Worm (Caenorhabditis elegans) whole organism, L2 larva: ENCODE results near the gene C08B6.8.

Source experiments
- C34F6.9 ChIP-seq: fragments of 150-350 bp; optimal IDR thresholded peaks from 2 replicates; lab custom pipeline; 2014; ENCODE audit warnings: missing biosample characterization, missing genetic modification characterization
- F13H6.1 ChIP-seq: sonication (generic microtip); optimal IDR thresholded peaks from 2 replicates; lab custom pipeline; 2016; ENCODE audit warnings: missing genetic modification characterization, missing compliant biosample characterization
- R02D3.7 ChIP-seq: fragments of 150-350 bp; optimal IDR thresholded peaks from 2 replicates; lab custom pipeline; 2014; ENCODE audit warnings: missing biosample characterization, missing genetic modification characterization
- Y55F3AM.14 ChIP-seq: fragments of 200-800 bp; sonication (Bioruptor generic); optimal IDR thresholded peaks from 2 replicates; lab custom pipeline; 2018; ENCODE audit warnings: mild to moderate bottlenecking, missing genetic modification characterization, missing compliant biosample characterization
- ZK546.5 ChIP-seq: sonication (generic microtip); optimal IDR thresholded peaks from 2 replicates; lab custom pipeline; 2017; ENCODE audit warnings: missing biosample characterization, missing genetic modification characterization
- alr-1 ChIP-seq: fragments of 150-350 bp; optimal IDR thresholded peaks from 2 replicates; lab custom pipeline; 2014; ENCODE audit warnings: missing biosample characterization, missing genetic modification characterization
- aly-2 ChIP-seq: fragments of 150-350 bp; optimal IDR thresholded peaks from 2 replicates; lab custom pipeline; 2014; ENCODE audit warnings: missing biosample characterization, missing genetic modification characterization
- ama-1 ChIP-seq: fragments of 150-350 bp; optimal IDR thresholded peaks from 2 replicates; lab custom pipeline; 2018; ENCODE audit warnings: inconsistent platforms
- blmp-1 ChIP-seq: sonication (generic microtip); optimal IDR thresholded peaks from 2 replicates; lab custom pipeline; 2017; ENCODE audit warnings: missing genetic modification characterization, mild to moderate bottlenecking, missing compliant biosample characterization, antibody characterized with exemption, moderate library complexity; ENCODE audit not compliant: insufficient read depth
- ceh-16 ChIP-seq: fragments of 150-350 bp; optimal IDR thresholded peaks from 2 replicates; lab custom pipeline; 2014; ENCODE audit warnings: missing biosample characterization, missing genetic modification characterization
- ceh-82 ChIP-seq: fragments of 150-350 bp; optimal IDR thresholded peaks from 2 replicates; lab custom pipeline; 2014; ENCODE audit warnings: missing biosample characterization, missing genetic modification characterization
- crh-2 ChIP-seq: sonication (generic microtip); optimal IDR thresholded peaks from 2 replicates; lab custom pipeline; 2017; ENCODE audit warnings: missing biosample characterization, missing genetic modification characterization
- dmd-4 ChIP-seq: sonication (generic microtip); optimal IDR thresholded peaks from 2 replicates; lab custom pipeline; 2017; ENCODE audit warnings: missing biosample characterization, missing genetic modification characterization
- egl-27 ChIP-seq: sonication (generic microtip); optimal IDR thresholded peaks from 3 replicates; lab custom pipeline; 2017; ENCODE audit warnings: missing biosample characterization, missing genetic modification reagents, missing genetic modification characterization
- elt-1 ChIP-seq: fragments of 150-350 bp; optimal IDR thresholded peaks from 2 replicates; lab custom pipeline; 2014; ENCODE audit warnings: missing biosample characterization, missing genetic modification characterization
- elt-3 ChIP-seq: sonication (generic microtip); optimal IDR thresholded peaks from 2 replicates; lab custom pipeline; 2017; ENCODE audit warnings: missing biosample characterization, missing genetic modification characterization
- fos-1 ChIP-seq: fragments of 150-350 bp; optimal IDR thresholded peaks from 2 replicates; lab custom pipeline; 2014; ENCODE audit warnings: missing biosample characterization, missing genetic modification characterization
- gmeb-1 ChIP-seq: fragments of 150-350 bp; optimal IDR thresholded peaks from 2 replicates; lab custom pipeline; 2014; ENCODE audit warnings: missing biosample characterization, missing genetic modification characterization
- lin-11 ChIP-seq: fragments of 150-350 bp; sonication (generic microtip); optimal IDR thresholded peaks from 2 replicates; lab custom pipeline; 2014; ENCODE audit warnings: missing biosample characterization, missing genetic modification characterization, inconsistent platforms, mixed read lengths
- lin-13 ChIP-seq: fragments of 150-350 bp; optimal IDR thresholded peaks from 2 replicates; lab custom pipeline; 2014; ENCODE audit warnings: missing biosample characterization, missing genetic modification reagents, missing genetic modification characterization
- lin-39 ChIP-seq: fragments of 150-350 bp; optimal IDR thresholded peaks from 2 replicates; lab custom pipeline; 2014; ENCODE audit warnings: missing biosample characterization, missing genetic modification reagents, missing genetic modification characterization
- lsy-2 ChIP-seq, 2 experiments: fragments of 150-350 bp in 1 of 2; sonication (generic microtip) in 1 of 2; optimal IDR thresholded peaks; 2 replicates each; lab custom pipeline; 2014 to 2017; ENCODE audit warnings: missing biosample characterization in 2 of 2, missing genetic modification characterization in 2 of 2
- mab-5 ChIP-seq: fragments of 150-350 bp; optimal IDR thresholded peaks from 2 replicates; lab custom pipeline; 2014; ENCODE audit warnings: missing biosample characterization, missing genetic modification characterization
- mbf-1 ChIP-seq: sonication (generic microtip); optimal IDR thresholded peaks from 2 replicates; lab custom pipeline; 2017; ENCODE audit warnings: missing biosample characterization, missing genetic modification characterization
- mdl-1 ChIP-seq, 2 experiments: fragments of 150-350 bp in 1 of 2; sonication (generic microtip) in 1 of 2; optimal IDR thresholded peaks; 2 replicates each; lab custom pipeline; 2017; ENCODE audit warnings: missing biosample characterization in 2 of 2, missing genetic modification characterization in 2 of 2
- nhr-10 ChIP-seq: sonication (generic microtip); optimal IDR thresholded peaks from 2 replicates; lab custom pipeline; 2017; ENCODE audit warnings: missing biosample characterization, missing genetic modification characterization
- nhr-11 ChIP-seq: fragments of 150-350 bp; optimal IDR thresholded peaks from 2 replicates; lab custom pipeline; 2014; ENCODE audit warnings: missing biosample characterization, missing genetic modification characterization
- nhr-12 ChIP-seq: fragments of 150-350 bp; optimal IDR thresholded peaks from 2 replicates; lab custom pipeline; 2014; ENCODE audit warnings: missing biosample characterization, missing genetic modification characterization
- nhr-129 ChIP-seq: fragments of 150-350 bp; optimal IDR thresholded peaks from 2 replicates; lab custom pipeline; 2014; ENCODE audit warnings: missing biosample characterization, missing genetic modification characterization
- nhr-21 ChIP-seq: fragments of 150-350 bp; optimal IDR thresholded peaks from 2 replicates; lab custom pipeline; 2014; ENCODE audit warnings: missing biosample characterization, missing genetic modification characterization
- nhr-23 ChIP-seq: fragments of 150-350 bp; optimal IDR thresholded peaks from 2 replicates; lab custom pipeline; 2014; ENCODE audit warnings: missing biosample characterization, missing genetic modification reagents, missing genetic modification characterization
- nhr-237 ChIP-seq: fragments of 150-350 bp; optimal IDR thresholded peaks from 2 replicates; lab custom pipeline; 2014; ENCODE audit warnings: missing biosample characterization, missing genetic modification characterization
- nhr-25 ChIP-seq: fragments of 150-350 bp; sonication (generic microtip); optimal IDR thresholded peaks from 3 replicates; lab custom pipeline; 2014; ENCODE audit warnings: missing biosample characterization, missing genetic modification characterization
- nhr-6 ChIP-seq: fragments of 150-350 bp; optimal IDR thresholded peaks from 2 replicates; lab custom pipeline; 2014; ENCODE audit warnings: missing biosample characterization, missing genetic modification characterization
- nhr-77 ChIP-seq: fragments of 150-350 bp; optimal IDR thresholded peaks from 2 replicates; lab custom pipeline; 2014; ENCODE audit warnings: missing biosample characterization, missing genetic modification characterization
- peb-1 ChIP-seq: fragments of 150-350 bp; optimal IDR thresholded peaks from 2 replicates; lab custom pipeline; 2014; ENCODE audit warnings: missing biosample characterization, missing genetic modification characterization
- sem-4 ChIP-seq: fragments of 150-350 bp; optimal IDR thresholded peaks from 2 replicates; lab custom pipeline; 2014; ENCODE audit warnings: missing biosample characterization, missing genetic modification reagents, missing genetic modification characterization
- skn-1 ChIP-seq: sonication (generic microtip); optimal IDR thresholded peaks from 2 replicates; lab custom pipeline; 2017; ENCODE audit warnings: missing biosample characterization, missing genetic modification characterization
- sma-3 ChIP-seq: sonication (generic microtip); optimal IDR thresholded peaks from 2 replicates; lab custom pipeline; 2016; ENCODE audit warnings: missing genetic modification reagents, missing genetic modification characterization, missing compliant biosample characterization
- sma-9 ChIP-seq, 2 experiments: fragments of 150-350 bp in 1 of 2; sonication (generic microtip) in 1 of 2; optimal IDR thresholded peaks; 2 replicates each; lab custom pipeline; 2014 to 2016; ENCODE audit warnings: missing genetic modification characterization in 2 of 2, mild to moderate bottlenecking in 1 of 2, missing biosample characterization in 1 of 2, missing compliant biosample characterization in 1 of 2, missing genetic modification reagents in 1 of 2, moderate library complexity in 1 of 2
- snpc-4 ChIP-seq: fragments of 150-350 bp; optimal IDR thresholded peaks from 2 replicates; lab custom pipeline; 2014; ENCODE audit warnings: missing biosample characterization, missing genetic modification characterization
- unc-39 ChIP-seq: fragments of 150-350 bp; optimal IDR thresholded peaks from 2 replicates; lab custom pipeline; 2014; ENCODE audit warnings: missing biosample characterization, missing genetic modification characterization
- unc-55 ChIP-seq: fragments of 150-350 bp; sonication (generic microtip); optimal IDR thresholded peaks from 3 replicates; lab custom pipeline; 2014; ENCODE audit warnings: missing biosample characterization, missing genetic modification reagents, missing genetic modification characterization
- unc-62 ChIP-seq: fragments of 150-350 bp; optimal IDR thresholded peaks from 2 replicates; lab custom pipeline; 2014; ENCODE audit warnings: missing biosample characterization, missing genetic modification reagents, missing genetic modification characterization
- zag-1 ChIP-seq: fragments of 150-350 bp; optimal IDR thresholded peaks from 2 replicates; lab custom pipeline; 2014; ENCODE audit warnings: missing biosample characterization, missing genetic modification characterization
- ztf-1 ChIP-seq: fragments of 200-800 bp; sonication (Bioruptor generic); conservative IDR thresholded peaks from 2 replicates; pipeline ENCODE4 v1.3.6; 2022; ENCODE audit warnings: missing genetic modification characterization, missing compliant biosample characterization
- ztf-11 ChIP-seq: sonication (generic microtip); optimal IDR thresholded peaks from 2 replicates; lab custom pipeline; 2017; ENCODE audit warnings: missing biosample characterization, missing genetic modification characterization
- ztf-4 ChIP-seq: fragments of 150-350 bp; optimal IDR thresholded peaks from 2 replicates; lab custom pipeline; 2014; ENCODE audit warnings: missing biosample characterization, missing genetic modification characterization

The C08B6.8 gene

ce11 chrV:10174632-10175075 lies 40.2 kb downstream of the C08B6.8 start (continued):
- peak; percentile 67 for TF ChIP-seq lin-13 (GFP tag; lab: Kevin White, UChicago)
- no peak for TF ChIP-seq elt-1 (tag; lab: Kevin White, UChicago)
- TF ChIP-seq nhr-23 (tag; lab: Kevin White, UChicago): no peak
- peak; percentile 60 for TF ChIP-seq unc-39
- TF ChIP-seq nhr-25: no peak
- TF ChIP-seq sma-3 (GFP tag; lab: Kevin White, UChicago): no peak
- peak; percentile 46 for TF ChIP-seq snpc-4 (tag; lab: Kevin White, UChicago)
- TF ChIP-seq, all 48 proteins: peak for 23

DNA sequence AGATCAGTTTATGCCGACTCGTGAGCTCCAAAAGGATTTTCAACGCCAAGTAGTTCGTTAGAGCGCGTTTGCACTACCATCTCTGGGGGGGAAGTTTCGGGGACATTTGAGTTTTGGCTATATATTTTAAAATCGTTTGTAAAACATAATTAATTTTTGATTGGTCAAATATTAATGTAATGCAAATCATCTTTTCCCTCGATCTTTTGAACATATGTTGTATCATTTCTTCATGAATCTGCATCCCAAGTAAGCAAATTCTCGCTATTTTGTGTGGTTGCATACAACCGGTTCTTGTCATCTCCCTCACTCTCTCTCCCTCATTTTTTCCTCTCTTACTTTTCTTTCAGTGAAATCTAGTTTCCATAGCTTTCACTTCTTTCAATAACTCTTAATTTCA lies 43.7 kb downstream of the C08B6.8 start:
- TF ChIP-seq ceh-82 (tag; lab: Kevin White, UChicago) (no peak), lin-39 (tag; lab: Kevin White, UChicago) (no peak), ceh-16 (tag; lab: Kevin White, UChicago) (no peak), sma-9 (GFP tag; optimal IDR thresholded peaks at IDR 0.05; lab: Kevin White, UChicago) (no peak), sma-9 (tag; optimal IDR thresholded peaks at IDR 0.05; lab: Kevin White, UChicago) (no peak), alr-1 (no peak), mdl-1 (tag; optimal IDR thresholded peaks at IDR 0.05; lab: Kevin White, UChicago) (no peak), nhr-77 (no peak), nhr-129 (peak; percentile 64), Y55F3AM.14 (no peak), nhr-21 (tag; lab: Kevin White, UChicago) (no peak), sem-4 (tag; lab: Kevin White, UChicago) (no peak), elt-3 (tag; lab: Kevin White, UChicago) (no peak), ztf-4 (tag; lab: Kevin White, UChicago) (no peak), peb-1 (no peak), nhr-10 (tag; lab: Kevin White, UChicago) (no peak), zag-1 (tag; lab: Kevin White, UChicago) (no peak), gmeb-1 (tag; lab: Kevin White, UChicago) (peak; percentile 20), blmp-1 (peak; percentile 96), C34F6.9 (tag; lab: Kevin White, UChicago) (peak; percentile 79), F13H6.1 (tag; lab: Kevin White, UChicago) (peak; percentile 63), snpc-4 (tag; lab: Kevin White, UChicago) (no peak), ama-1 (no peak), ztf-11 (no peak), lin-11 (tag; lab: Kevin White, UChicago) (no peak), R02D3.7 (no peak), mab-5 (no peak), dmd-4 (no peak), crh-2 (tag; lab: Kevin White, UChicago) (peak; percentile 62), mbf-1 (tag; lab: Kevin White, UChicago) (no peak), ZK546.5 (tag; lab: Kevin White, UChicago) (no peak), nhr-11 (tag; lab: Kevin White, UChicago) (no peak), unc-39 (no peak), nhr-25 (peak; percentile 50), lin-13 (GFP tag; lab: Kevin White, UChicago) (peak; percentile 30), aly-2 (tag; lab: Kevin White, UChicago) (no peak), unc-62 (GFP tag; lab: Kevin White, UChicago) (no peak), nhr-23 (tag; lab: Kevin White, UChicago) (no peak), ztf-1 (no peak), unc-55 (GFP tag; lab: Kevin White, UChicago) (peak; percentile 65), nhr-12 (tag; lab: Kevin White, UChicago) (no peak), nhr-6 (tag; lab: Kevin White, UChicago) (peak; percentile 6), elt-1 (tag; lab: Kevin White, UChicago) (no peak), fos-1 (tag; lab: Kevin White, UChicago) (peak; percentile 28), lsy-2 (tag; optimal IDR thresholded peaks at IDR 0.05; lab: Kevin White, UChicago) (peak; percentile 15 to 76), sma-3 (GFP tag; lab: Kevin White, UChicago) (peak; percentile 72), nhr-237 (tag; lab: Kevin White, UChicago) (no peak), skn-1 (tag; lab: Kevin White, UChicago) (no peak), egl-27 (tag; lab: Kevin White, UChicago) (no peak)
